Worm (Caenorhabditis elegans) whole organism, midembryonic: ENCODE measurements around the gene arrd-1.

ENCODE experiments used
- T22C8.4 ChIP-seq: fragments of 200-800 bp; sonication (Bioruptor generic); IDR thresholded peaks from 2 replicates; pipeline ENCODE4 v1.3.6; 2022; ENCODE audit warnings: missing genetic modification characterization, missing compliant biosample characterization
- cog-1 ChIP-seq: sonication (generic microtip); optimal IDR thresholded peaks from 2 replicates; lab custom pipeline; 2016; ENCODE audit warnings: missing genetic modification characterization, missing compliant biosample characterization
- flt-1 ChIP-seq: fragments of 200-800 bp; sonication (Bioruptor generic); IDR thresholded peaks from 2 replicates; pipeline ENCODE4 v1.3.6; 2022; ENCODE audit warnings: missing genetic modification characterization, missing compliant biosample characterization
- klf-2 ChIP-seq: fragments of 200-800 bp; sonication (Bioruptor generic); conservative IDR thresholded peaks from 2 replicates; pipeline ENCODE4 v1.3.6; 2022; ENCODE audit warnings: missing genetic modification reagents, missing genetic modification characterization, missing compliant biosample characterization
- med-1 ChIP-seq: sonication (generic microtip); optimal IDR thresholded peaks from 2 replicates; lab custom pipeline; 2017; ENCODE audit warnings: missing genetic modification characterization, mild to moderate bottlenecking, missing compliant biosample characterization, antibody characterized with exemption, missing genetic modification reagents; ENCODE audit not compliant: insufficient read depth
- ref-1 ChIP-seq: fragments of 200-800 bp; sonication (Bioruptor generic); conservative IDR thresholded peaks from 2 replicates; pipeline ENCODE4 v1.3.6; 2022; ENCODE audit warnings: missing genetic modification reagents, missing genetic modification characterization, missing compliant biosample characterization
- ztf-23 ChIP-seq: fragments of 200-800 bp; sonication (Bioruptor generic); IDR thresholded peaks from 2 replicates; pipeline ENCODE4 v1.3.6; 2022; ENCODE audit warnings: missing genetic modification reagents, missing genetic modification characterization, missing compliant biosample characterization
- ztf-29 ChIP-seq: fragments of 200-800 bp; sonication (Bioruptor generic); IDR thresholded peaks from 2 replicates; pipeline ENCODE4 v1.3.6; 2022; ENCODE audit warnings: missing genetic modification reagents, missing genetic modification characterization, missing compliant biosample characterization

- TF ChIP-seq flt-1 (no peak), ref-1 (no peak), ztf-29 (no peak), klf-2 (GFP tag; lab: Robert Waterston, UW) (no peak), T22C8.4 (no peak), cog-1 (tag; lab: Kevin White, UChicago) (no peak), ztf-23 (GFP tag; lab: Robert Waterston, UW) (no peak), med-1 (no peak)
Observed at ce11 chrII:625926-626325, 1.4 kb upstream of the arrd-1 start.
